Worm (Caenorhabditis elegans) whole organism, L4 larva: ENCODE data around the gene Y7A5A.6.
A peak's percentile ranks its signal among the peaks of the same experiment; 100 is the strongest.

ENCODE experiments used
- D1046.2 ChIP-seq: fragments of 200-800 bp; sonication (Bioruptor generic); IDR thresholded peaks from 2 replicates; pipeline ENCODE4 v1.3.6; 2022; ENCODE audit warnings: missing genetic modification characterization, missing compliant biosample characterization
- F10B5.3 ChIP-seq: sonication (generic microtip); optimal IDR thresholded peaks from 2 replicates; lab custom pipeline; 2016; ENCODE audit warnings: mild to moderate bottlenecking, missing genetic modification characterization, missing compliant biosample characterization
- F37D6.2 ChIP-seq: sonication (generic microtip); optimal IDR thresholded peaks from 2 replicates; lab custom pipeline; 2016; ENCODE audit warnings: mild to moderate bottlenecking, missing genetic modification characterization, missing compliant biosample characterization
- F44E2.7 ChIP-seq: fragments of 200-800 bp; sonication (Bioruptor generic); IDR thresholded peaks from 2 replicates; pipeline ENCODE4 v2.1.2; 2022; ENCODE audit warnings: missing genetic modification characterization, missing compliant biosample characterization
- Y5F2A.4 ChIP-seq: fragments of 200-800 bp; sonication (Bioruptor generic); optimal IDR thresholded peaks from 2 replicates; lab custom pipeline; 2018; ENCODE audit warnings: mild to moderate bottlenecking, missing genetic modification characterization, missing compliant biosample characterization
- ZK337.2 ChIP-seq: fragments of 200-800 bp; sonication (Bioruptor generic); IDR thresholded peaks from 2 replicates; pipeline ENCODE4 v1.3.6; 2022; ENCODE audit warnings: missing genetic modification reagents, missing genetic modification characterization, missing compliant biosample characterization
- aha-1 ChIP-seq: fragments of 150-350 bp; peaks from one replicate; lab custom pipeline; 2014; ENCODE audit warnings: missing biosample characterization, missing genetic modification characterization
- attf-4 ChIP-seq: sonication (generic microtip); optimal IDR thresholded peaks from 3 replicates; lab custom pipeline; 2017; ENCODE audit warnings: missing biosample characterization, missing genetic modification characterization
- ceh-20 ChIP-seq: fragments of 200-800 bp; sonication (Bioruptor generic); IDR thresholded peaks from 2 replicates; pipeline ENCODE4 v1.3.6; 2022; ENCODE audit warnings: missing genetic modification reagents, missing genetic modification characterization, missing compliant biosample characterization
- ceh-32 ChIP-seq: sonication (generic microtip); optimal IDR thresholded peaks from 2 replicates; lab custom pipeline; 2016; ENCODE audit warnings: mild to moderate bottlenecking, missing genetic modification characterization, missing compliant biosample characterization; ENCODE audit not compliant: poor library complexity
- ceh-82 ChIP-seq: sonication (generic microtip); optimal IDR thresholded peaks from 2 replicates; lab custom pipeline; 2017; ENCODE audit warnings: missing biosample characterization, missing genetic modification characterization
- ces-1 ChIP-seq: fragments of 150-350 bp; sonication (generic microtip); optimal IDR thresholded peaks from 4 replicates; lab custom pipeline; 2014; ENCODE audit warnings: missing biosample characterization, missing genetic modification reagents, missing genetic modification characterization
- daf-16 ChIP-seq, 3 experiments: sonication (generic microtip); optimal IDR thresholded peaks; 2 replicates each; lab custom pipeline; 2016 to 2017; ENCODE audit warnings: missing genetic modification characterization in 3 of 3, missing genetic modification reagents in 3 of 3, mild to moderate bottlenecking in 2 of 3, missing compliant biosample characterization in 2 of 3, missing biosample characterization in 1 of 3, moderate library complexity in 1 of 3
- daf-19 ChIP-seq: fragments of 200-800 bp; sonication (Bioruptor generic); conservative IDR thresholded peaks from 2 replicates; pipeline ENCODE4 v1.3.6; 2022; ENCODE audit warnings: missing genetic modification characterization, missing compliant biosample characterization
- daf-8 ChIP-seq: fragments of 200-800 bp; sonication (Bioruptor generic); IDR thresholded peaks from 2 replicates; pipeline ENCODE4 v1.3.6; 2022; ENCODE audit warnings: missing genetic modification characterization, missing compliant biosample characterization
- dmd-8 ChIP-seq: fragments of 200-800 bp; sonication (Bioruptor generic); IDR thresholded peaks from 2 replicates; pipeline ENCODE4 v1.3.6; 2022; ENCODE audit warnings: missing genetic modification characterization, missing compliant biosample characterization
- duxl-1 ChIP-seq: sonication (generic microtip); optimal IDR thresholded peaks from 2 replicates; lab custom pipeline; 2016; ENCODE audit warnings: mild to moderate bottlenecking, missing genetic modification characterization, moderate library complexity, missing compliant biosample characterization; ENCODE audit not compliant: poor library complexity
- egl-27 ChIP-seq: sonication (generic microtip); optimal IDR thresholded peaks from 3 replicates; lab custom pipeline; 2017; ENCODE audit warnings: missing biosample characterization, missing genetic modification reagents, missing genetic modification characterization
- gei-8 ChIP-seq: fragments of 200-800 bp; sonication (Bioruptor generic); optimal IDR thresholded peaks from 2 replicates; lab custom pipeline; 2018; ENCODE audit warnings: mild to moderate bottlenecking, missing genetic modification characterization, missing compliant biosample characterization
- hmg-1.1 ChIP-seq: fragments of 200-800 bp; sonication (Bioruptor generic); IDR thresholded peaks from 2 replicates; pipeline ENCODE4 v1.3.6; 2022; ENCODE audit warnings: missing genetic modification reagents, missing genetic modification characterization, missing compliant biosample characterization
- lim-7 ChIP-seq: fragments of 200-800 bp; sonication (Bioruptor generic); IDR thresholded peaks from 2 replicates; pipeline ENCODE4 v1.3.6; 2022; ENCODE audit warnings: missing genetic modification characterization, missing compliant biosample characterization
- lin-13 ChIP-seq: fragments of 150-350 bp; optimal IDR thresholded peaks from 2 replicates; lab custom pipeline; 2014; ENCODE audit warnings: missing biosample characterization, missing genetic modification reagents, missing genetic modification characterization
- lin-15B ChIP-seq: fragments of 150-350 bp; sonication (generic microtip); optimal IDR thresholded peaks from 3 replicates; lab custom pipeline; 2014; ENCODE audit warnings: missing biosample characterization, missing genetic modification characterization
- lin-38 ChIP-seq: fragments of 200-800 bp; sonication (Bioruptor generic); IDR thresholded peaks from 2 replicates; pipeline ENCODE4 v1.3.6; 2022; ENCODE audit warnings: missing genetic modification reagents, missing genetic modification characterization, missing compliant biosample characterization
- lin-39 ChIP-seq: fragments of 150-350 bp; optimal IDR thresholded peaks from 2 replicates; lab custom pipeline; 2014; ENCODE audit warnings: missing biosample characterization, missing genetic modification reagents, missing genetic modification characterization
- lir-3 ChIP-seq: sonication (generic microtip); optimal IDR thresholded peaks from 2 replicates; lab custom pipeline; 2016; ENCODE audit warnings: mild to moderate bottlenecking, missing genetic modification characterization, missing compliant biosample characterization
- madf-9 ChIP-seq: fragments of 200-800 bp; sonication (Bioruptor generic); conservative IDR thresholded peaks from 2 replicates; pipeline ENCODE4 v1.3.6; 2022; ENCODE audit warnings: missing genetic modification reagents, missing genetic modification characterization, missing compliant biosample characterization
- mes-2 ChIP-seq: sonication (generic microtip); optimal IDR thresholded peaks from 2 replicates; lab custom pipeline; 2016; ENCODE audit warnings: missing genotype, mild to moderate bottlenecking, missing genetic modification characterization, missing compliant biosample characterization; ENCODE audit not compliant: poor library complexity, severe bottlenecking
- mxl-3 ChIP-seq: fragments of 200-800 bp; sonication (Bioruptor generic); optimal IDR thresholded peaks from 2 replicates; lab custom pipeline; 2018; ENCODE audit warnings: mild to moderate bottlenecking, missing genetic modification characterization, missing compliant biosample characterization
- nhr-102 ChIP-seq: sonication (generic microtip); optimal IDR thresholded peaks from 2 replicates; lab custom pipeline; 2016; ENCODE audit warnings: mild to moderate bottlenecking, missing genetic modification characterization, moderate library complexity, missing compliant biosample characterization
- nhr-11 ChIP-seq: fragments of 150-350 bp; optimal IDR thresholded peaks from 2 replicates; lab custom pipeline; 2014; ENCODE audit warnings: missing biosample characterization, missing genetic modification characterization
- nhr-237 ChIP-seq: sonication (generic microtip); optimal IDR thresholded peaks from 2 replicates; lab custom pipeline; 2017; ENCODE audit warnings: missing biosample characterization, missing genetic modification characterization
- nhr-25 ChIP-seq: sonication (generic microtip); optimal IDR thresholded peaks from 2 replicates; lab custom pipeline; 2017; ENCODE audit warnings: missing genetic modification characterization, mild to moderate bottlenecking, missing compliant biosample characterization, antibody characterized with exemption, moderate library complexity, borderline replicate concordance; ENCODE audit not compliant: insufficient read depth
- nhr-28 ChIP-seq: fragments of 150-350 bp; optimal IDR thresholded peaks from 2 replicates; lab custom pipeline; 2014; ENCODE audit warnings: missing biosample characterization, missing genetic modification characterization
- nhr-42 ChIP-seq: fragments of 200-800 bp; sonication (Bioruptor generic); IDR thresholded peaks from 2 replicates; pipeline ENCODE4 v1.3.6; 2022; ENCODE audit warnings: missing genetic modification characterization, missing compliant biosample characterization
- nhr-6 ChIP-seq: fragments of 150-350 bp; optimal IDR thresholded peaks from 2 replicates; lab custom pipeline; 2014; ENCODE audit warnings: missing biosample characterization, missing genetic modification characterization
- nhr-76 ChIP-seq: fragments of 150-350 bp; optimal IDR thresholded peaks from 2 replicates; lab custom pipeline; 2014; ENCODE audit warnings: missing biosample characterization, missing genetic modification characterization
- nhr-77 ChIP-seq: fragments of 150-350 bp; optimal IDR thresholded peaks from 2 replicates; lab custom pipeline; 2014; ENCODE audit warnings: missing biosample characterization, missing genetic modification characterization
- pha-4 ChIP-seq, 2 experiments: fragments of 150-350 bp in 1 of 2; fragments of 200-800 bp in 1 of 2; sonication (Bioruptor generic) in 1 of 2; IDR thresholded peaks in 1 of 2; optimal IDR thresholded peaks in 1 of 2; 2 replicates each; pipeline versions ENCODE4 v1.3.6 to Lab custom; 2014 to 2022; ENCODE audit warnings: missing genetic modification characterization in 2 of 2, missing genetic modification reagents in 2 of 2, missing biosample characterization in 1 of 2, missing compliant biosample characterization in 1 of 2
- php-3 ChIP-seq: fragments of 200-800 bp; sonication (Bioruptor generic); IDR thresholded peaks from 2 replicates; pipeline ENCODE4 v1.3.6; 2022; ENCODE audit warnings: missing genetic modification reagents, missing genetic modification characterization, missing compliant biosample characterization
- pqm-1 ChIP-seq: sonication (generic microtip); optimal IDR thresholded peaks from 2 replicates; lab custom pipeline; 2017; ENCODE audit warnings: missing biosample characterization, missing genetic modification characterization
- rbr-2 ChIP-seq: sonication (generic microtip); optimal IDR thresholded peaks from 2 replicates; lab custom pipeline; 2016; ENCODE audit warnings: missing genotype, missing genetic modification characterization, missing compliant biosample characterization
- set-16 ChIP-seq: fragments of 200-800 bp; sonication (Bioruptor generic); IDR thresholded peaks from 2 replicates; pipeline ENCODE4 v1.3.6; 2022; ENCODE audit warnings: missing genetic modification reagents, missing genetic modification characterization, missing compliant biosample characterization
- skn-1 ChIP-seq: fragments of 150-350 bp; optimal IDR thresholded peaks from 2 replicates; lab custom pipeline; 2014; ENCODE audit warnings: missing biosample characterization, missing genetic modification characterization
- spr-1 ChIP-seq: sonication (generic microtip); optimal IDR thresholded peaks from 2 replicates; lab custom pipeline; 2016; ENCODE audit warnings: mild to moderate bottlenecking, missing genetic modification characterization, missing compliant biosample characterization
- spr-3 ChIP-seq: fragments of 200-800 bp; sonication (Bioruptor generic); optimal IDR thresholded peaks from 2 replicates; lab custom pipeline; 2018; ENCODE audit warnings: mild to moderate bottlenecking, missing genetic modification characterization, missing compliant biosample characterization
- tag-97 ChIP-seq: fragments of 200-800 bp; sonication (Bioruptor generic); IDR thresholded peaks from 2 replicates; pipeline ENCODE4 v1.3.6; 2022; ENCODE audit warnings: missing genetic modification characterization, missing compliant biosample characterization
- tra-1 ChIP-seq: fragments of 200-800 bp; sonication (Bioruptor generic); IDR thresholded peaks from 2 replicates; pipeline ENCODE4 v1.3.6; 2022; ENCODE audit warnings: missing genetic modification reagents, missing genetic modification characterization, missing compliant biosample characterization
- unc-130 ChIP-seq: sonication (generic microtip); optimal IDR thresholded peaks from 2 replicates; lab custom pipeline; 2016; ENCODE audit warnings: missing genetic modification reagents, missing genetic modification characterization, missing compliant biosample characterization
- vab-7 ChIP-seq: fragments of 200-800 bp; sonication (Bioruptor generic); IDR thresholded peaks from 2 replicates; pipeline ENCODE4 v1.3.6; 2022; ENCODE audit warnings: missing genetic modification reagents, missing genetic modification characterization, missing compliant biosample characterization
- zip-11 ChIP-seq: fragments of 200-800 bp; sonication (Bioruptor generic); IDR thresholded peaks from 2 replicates; pipeline ENCODE4 v1.3.6; 2022; ENCODE audit warnings: missing genetic modification characterization, missing compliant biosample characterization
- ztf-11 ChIP-seq: fragments of 150-350 bp; optimal IDR thresholded peaks from 2 replicates; lab custom pipeline; 2014; ENCODE audit warnings: missing biosample characterization, missing genetic modification characterization

Y7A5A.6 gene

DNA sequence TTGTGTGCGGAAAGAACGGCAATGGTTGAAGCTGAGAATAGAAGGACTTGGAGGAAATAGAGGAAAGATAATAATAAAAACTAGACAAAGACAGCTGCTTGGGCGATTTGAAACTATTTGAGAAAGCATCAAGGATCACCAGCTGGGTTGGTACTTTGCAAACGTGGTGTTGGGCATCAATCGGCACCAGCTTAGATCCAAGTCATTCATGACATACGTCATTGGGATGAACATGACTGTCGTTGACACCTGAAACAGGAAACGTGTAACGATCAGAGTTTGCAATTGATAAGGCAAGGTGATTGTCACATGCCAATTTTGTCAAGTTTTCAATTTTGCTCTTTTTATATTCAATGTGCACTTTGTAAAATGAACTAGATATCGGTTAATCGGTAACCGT lies 43.0 kb upstream of the Y7A5A.6 start (continued):
- TF ChIP-seq lir-3 (tag; lab: Kevin White, UChicago): no peak
- TF ChIP-seq nhr-28: peak; percentile 46
- TF ChIP-seq nhr-42 (GFP tag; lab: Robert Waterston, UW): peak; percentile 18; the same call in 1 of the 2 replicates
- TF ChIP-seq aha-1: no peak
- TF ChIP-seq ceh-32 (tag; lab: Kevin White, UChicago): no peak
- no peak for TF ChIP-seq hmg-1.1 (GFP tag; lab: Robert Waterston, UW)
- peak; percentile 66 for TF ChIP-seq mxl-3 (GFP tag; lab: Kevin White, UChicago)
- TF ChIP-seq tra-1 (GFP tag; lab: Robert Waterston, UW): peak; percentile 83
- no peak for TF ChIP-seq set-16 (GFP tag; lab: Robert Waterston, UW)
- TF ChIP-seq lim-7 (GFP tag; lab: Robert Waterston, UW): no peak
- no peak for TF ChIP-seq ceh-82 (tag; lab: Kevin White, UChicago)
- TF ChIP-seq nhr-76 (tag; lab: Kevin White, UChicago): no peak
- no peak for TF ChIP-seq rbr-2 (tag; lab: Kevin White, UChicago)
- TF ChIP-seq lin-39 (tag; lab: Kevin White, UChicago): no peak
- TF ChIP-seq ztf-11 (tag; lab: Kevin White, UChicago): no peak
- TF ChIP-seq ZK337.2: no peak
- no peak for TF ChIP-seq nhr-237 (tag; lab: Kevin White, UChicago)
- TF ChIP-seq egl-27 (tag; lab: Kevin White, UChicago): no peak
- peak; percentile 63 for TF ChIP-seq nhr-77 (tag; lab: Kevin White, UChicago)
- TF ChIP-seq lin-13 (GFP tag; lab: Kevin White, UChicago): no peak
- no peak for TF ChIP-seq F44E2.7
- TF ChIP-seq nhr-11: no peak
- no peak for TF ChIP-seq ces-1 (GFP tag; lab: Kevin White, UChicago)
- TF ChIP-seq zip-11: no peak
- TF ChIP-seq mes-2 (tag; lab: Kevin White, UChicago): peak; percentile 34
- TF ChIP-seq nhr-25 (tag; lab: Kevin White, UChicago): no peak
- no peak for TF ChIP-seq tag-97
- TF ChIP-seq pqm-1 (tag; lab: Kevin White, UChicago): peak; percentile 50
- no peak for TF ChIP-seq attf-4 (tag; lab: Kevin White, UChicago)
- TF ChIP-seq gei-8 (GFP tag; lab: Kevin White, UChicago): no peak
- TF ChIP-seq spr-3 (GFP tag; lab: Kevin White, UChicago): no peak
- TF ChIP-seq lin-15B (tag; lab: Kevin White, UChicago): no peak
- TF ChIP-seq lin-38: no peak
- peak; percentile 78 for TF ChIP-seq nhr-102 (tag; lab: Kevin White, UChicago)
- no peak for TF ChIP-seq Y5F2A.4 (GFP tag; lab: Kevin White, UChicago)
- TF ChIP-seq vab-7 (GFP tag; lab: Robert Waterston, UW): no peak
- TF ChIP-seq D1046.2: no peak
- no peak for TF ChIP-seq ceh-20 (GFP tag; lab: Robert Waterston, UW)
- peak in 1 of 2 experiments; percentile 70 for TF ChIP-seq daf-16 (GFP tag; optimal IDR thresholded peaks at IDR 0.05; lab: Kevin White, UChicago)
- TF ChIP-seq daf-16 (tag; optimal IDR thresholded peaks at IDR 0.05; lab: Kevin White, UChicago): peak; percentile 52
- no peak for TF ChIP-seq F10B5.3 (tag; lab: Kevin White, UChicago)
- no peak for TF ChIP-seq nhr-6
- TF ChIP-seq daf-19 (GFP tag; lab: Robert Waterston, UW): no peak
- no peak for TF ChIP-seq unc-130 (GFP tag; lab: Kevin White, UChicago)
- TF ChIP-seq spr-1 (tag; lab: Kevin White, UChicago): peak; percentile 38
- TF ChIP-seq dmd-8 (GFP tag; lab: Robert Waterston, UW): no peak
- no peak for TF ChIP-seq duxl-1 (tag; lab: Kevin White, UChicago)
- TF ChIP-seq php-3 (GFP tag; lab: Robert Waterston, UW): no peak
- peak; percentile 52; the same call in 1 of the 2 replicates for TF ChIP-seq pha-4 (GFP tag; IDR thresholded peaks at IDR 0.05; lab: Robert Waterston, UW)
- no peak for TF ChIP-seq pha-4 (tag; optimal IDR thresholded peaks at IDR 0.05; lab: Kevin White, UChicago)
- no peak for TF ChIP-seq skn-1 (tag; lab: Kevin White, UChicago)
- TF ChIP-seq madf-9 (GFP tag; lab: Robert Waterston, UW): no peak
- TF ChIP-seq F37D6.2 (tag; lab: Kevin White, UChicago): no peak
- TF ChIP-seq daf-8 (GFP tag; lab: Robert Waterston, UW): no peak
